Fruit fly (Drosophila melanogaster) whole organism: ENCODE data around the gene bowl.

Experiments used
- CG8478 ChIP-seq: fragments of >200 bp; optimal IDR thresholded peaks from 2 replicates; lab custom pipeline; 2018; ENCODE audit warnings: inconsistent platforms
- Dll ChIP-seq: fragments of >200 bp; optimal IDR thresholded peaks from 2 replicates; lab custom pipeline; 2017
- EcR ChIP-seq, 2 experiments: fragments of >200 bp; optimal IDR thresholded peaks; 2 replicates each; lab custom pipeline; 2017; ENCODE audit warnings: missing biosample characterization in 2 of 2, missing genetic modification characterization in 2 of 2, missing genetic modification reagents in 2 of 2
- pan ChIP-seq: fragments of >200 bp; optimal IDR thresholded peaks from 2 replicates; lab custom pipeline; 2017
- psq ChIP-seq: fragments of >200 bp; optimal IDR thresholded peaks from 2 replicates; lab custom pipeline; 2017
- usp ChIP-seq: fragments of >200 bp; optimal IDR thresholded peaks from 2 replicates; lab custom pipeline; 2017; ENCODE audit warnings: missing biosample characterization, missing genetic modification characterization, mixed read lengths

Gene bowl

dm6 chr2L:3829220-3829619 is 57.7 kb downstream of the bowl start:
- no peak for TF ChIP-seq psq (lab: Kevin White, UChicago)
- no peak for TF ChIP-seq pan (lab: Kevin White, UChicago)
- no peak for TF ChIP-seq EcR (GFP tag; optimal IDR thresholded peaks at IDR 0.05; lab: Kevin White, UChicago)
- no peak for TF ChIP-seq usp (GFP tag; lab: Kevin White, UChicago)
- TF ChIP-seq CG8478 = no peak
- TF ChIP-seq Dll = no peak

DNA sequence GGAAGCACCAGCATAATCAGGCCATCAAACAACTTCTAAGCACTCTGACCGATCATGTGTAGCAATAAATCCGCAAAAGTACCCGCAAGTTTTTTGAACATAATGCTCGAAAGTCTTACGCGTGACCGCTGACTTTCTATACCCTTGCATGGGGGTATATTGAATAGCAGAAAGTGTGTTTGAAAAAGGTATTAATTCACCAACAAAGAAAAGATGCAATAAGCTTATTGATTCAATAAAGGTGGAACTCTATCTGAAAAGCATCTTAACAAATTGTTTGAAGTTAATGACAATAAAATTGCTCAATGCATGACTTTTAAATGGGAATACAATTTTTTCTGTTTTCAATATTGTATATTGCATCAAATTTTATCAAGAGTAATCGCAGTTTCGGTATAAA is 60.2 kb downstream of the bowl start:
- no peak for TF ChIP-seq psq (lab: Kevin White, UChicago)
- TF ChIP-seq Dll = no peak
- TF ChIP-seq usp (GFP tag; lab: Kevin White, UChicago) = no peak
- no peak for TF ChIP-seq EcR (GFP tag; optimal IDR thresholded peaks at IDR 0.05; lab: Kevin White, UChicago)
- TF ChIP-seq pan (lab: Kevin White, UChicago) = no peak
- TF ChIP-seq CG8478 = no peak

- no peak for TF ChIP-seq pan (lab: Kevin White, UChicago)
- TF ChIP-seq EcR (GFP tag; optimal IDR thresholded peaks at IDR 0.05; lab: Kevin White, UChicago) = no peak
- no peak for TF ChIP-seq usp (GFP tag; lab: Kevin White, UChicago)
- TF ChIP-seq CG8478 = no peak
- no peak for TF ChIP-seq Dll
- TF ChIP-seq psq (lab: Kevin White, UChicago) = no peak
Measured at dm6 chr2L:3832249-3832675, 60.8 kb downstream of the bowl start.
